Worm (Caenorhabditis elegans): ENCODE data around the gene svop-1.

ce11 chrIII:8850482-8851047 lies 34.7 kb downstream of the svop-1 start, which contains the start of gene F44E2.9:
- no peak for TF ChIP-seq ztf-4 (tag; optimal IDR thresholded peaks at IDR 0.05)
- TF ChIP-seq egl-27 (tag; optimal IDR thresholded peaks at IDR 0.05), result no peak
- TF ChIP-seq lsy-2 (tag; optimal IDR thresholded peaks at IDR 0.05), result peak; percentile 45 to 84
- TF ChIP-seq mdl-1 (tag; optimal IDR thresholded peaks at IDR 0.05), result no peak
- TF ChIP-seq ceh-16 (tag; optimal IDR thresholded peaks at IDR 0.05), result no peak
- TF ChIP-seq nhr-77 (tag; optimal IDR thresholded peaks at IDR 0.05), result no peak
- TF ChIP-seq zag-1 (tag; optimal IDR thresholded peaks at IDR 0.05), result no peak
- TF ChIP-seq nhr-12 (tag; optimal IDR thresholded peaks at IDR 0.05), result no peak
- no peak for TF ChIP-seq nhr-11 (tag; optimal IDR thresholded peaks at IDR 0.05)
- TF ChIP-seq aly-2 (tag; optimal IDR thresholded peaks at IDR 0.05), result no peak
- TF ChIP-seq R02D3.7 (tag; optimal IDR thresholded peaks at IDR 0.05), result no peak
